Fruit fly (Drosophila melanogaster) whole organism, embryonic: ENCODE results near the gene CG15208.
A peak's percentile ranks its signal among the peaks of the same experiment; 100 is the strongest.

Source experiments
- CG10321 ChIP-seq: fragments of 200-800 bp; sonication (Bioruptor generic); IDR thresholded peaks from 2 replicates; pipeline ENCODE4 v1.3.6; 2022; ENCODE audit warnings: missing biosample characterization, missing genetic modification characterization
- CG10565 ChIP-seq: fragments of 200-800 bp; sonication (Bioruptor generic); optimal IDR thresholded peaks from 3 replicates; lab custom pipeline; 2016; ENCODE audit warnings: missing biosample characterization, mild to moderate bottlenecking, missing genetic modification characterization
- CG12219 ChIP-seq: fragments of 200-800 bp; sonication (Bioruptor generic); optimal IDR thresholded peaks from 3 replicates; lab custom pipeline; 2018; ENCODE audit warnings: missing biosample characterization, mild to moderate bottlenecking, missing genetic modification characterization
- CG13296 ChIP-seq: fragments of 200-800 bp; sonication (Bioruptor generic); optimal IDR thresholded peaks from 3 replicates; lab custom pipeline; 2018; ENCODE audit warnings: missing biosample characterization, mild to moderate bottlenecking, missing genetic modification characterization
- CG1647 ChIP-seq: fragments of 200-800 bp; sonication (Bioruptor generic); optimal IDR thresholded peaks from 3 replicates; lab custom pipeline; 2016; ENCODE audit warnings: missing biosample characterization, missing genetic modification characterization
- CG16813 ChIP-seq: fragments of 200-800 bp; sonication (Bioruptor generic); IDR thresholded peaks from 3 replicates; pipeline ENCODE4 v1.3.6; 2022; ENCODE audit warnings: missing biosample characterization, missing genetic modification characterization; ENCODE audit not compliant: partially characterized antibody
- CG17359 ChIP-seq: fragments of 200-800 bp; sonication (Bioruptor generic); optimal IDR thresholded peaks from 3 replicates; lab custom pipeline; 2018; ENCODE audit warnings: missing biosample characterization, mild to moderate bottlenecking, missing genetic modification characterization, moderate library complexity
- CG18262 ChIP-seq: fragments of 200-800 bp; optimal IDR thresholded peaks from 3 replicates; lab custom pipeline; 2019; ENCODE audit warnings: missing biosample characterization, mild to moderate bottlenecking, missing genetic modification characterization, moderate library complexity
- CG2712 ChIP-seq: fragments of 200-800 bp; optimal IDR thresholded peaks from 3 replicates; lab custom pipeline; 2019; ENCODE audit warnings: missing biosample characterization, mild to moderate bottlenecking, missing genetic modification characterization, moderate library complexity
- CG3065 ChIP-seq: fragments of 200-800 bp; sonication (Bioruptor generic); optimal IDR thresholded peaks from 2 replicates; lab custom pipeline; 2016; ENCODE audit warnings: missing biosample characterization, missing genetic modification characterization
- CG32532 ChIP-seq: fragments of 200-800 bp; sonication (Bioruptor generic); IDR thresholded peaks from 2 replicates; pipeline ENCODE4 v1.3.6; 2022; ENCODE audit warnings: missing biosample characterization, missing genetic modification characterization
- CG34376 ChIP-seq: fragments of 200-800 bp; sonication (Bioruptor generic); optimal IDR thresholded peaks from 2 replicates; lab custom pipeline; 2018; ENCODE audit warnings: missing biosample characterization, mild to moderate bottlenecking, missing genetic modification characterization
- CG4404 ChIP-seq: fragments of 200-800 bp; sonication (Bioruptor generic); IDR thresholded peaks from 2 replicates; pipeline ENCODE4 v1.3.6; 2022; ENCODE audit warnings: missing biosample characterization, missing genetic modification characterization
- CG4424 ChIP-seq: fragments of 200-800 bp; sonication (Bioruptor generic); optimal IDR thresholded peaks from 3 replicates; lab custom pipeline; 2016; ENCODE audit warnings: missing biosample characterization, missing genetic modification characterization
- CG4730 ChIP-seq: fragments of 200-800 bp; sonication (Bioruptor generic); IDR thresholded peaks from 2 replicates; pipeline ENCODE4 v1.3.6; 2022; ENCODE audit warnings: missing biosample characterization, missing genetic modification characterization
- D19B ChIP-seq: fragments of 200-800 bp; sonication (Bioruptor generic); optimal IDR thresholded peaks from 2 replicates; lab custom pipeline; 2017; ENCODE audit warnings: missing biosample characterization, mild to moderate bottlenecking, missing genetic modification characterization
- Dip2 ChIP-seq: fragments of 200-800 bp; sonication (Bioruptor generic); IDR thresholded peaks from 2 replicates; pipeline ENCODE4 v1.3.6; 2022; ENCODE audit warnings: missing biosample characterization, missing genetic modification characterization
- Doc2 ChIP-seq: fragments of 200-800 bp; sonication (Bioruptor generic); IDR thresholded peaks from 2 replicates; pipeline ENCODE4 v1.3.6; 2022; ENCODE audit warnings: missing biosample characterization, missing genetic modification characterization
- Fer3 ChIP-seq: fragments of 200-800 bp; sonication (Bioruptor generic); optimal IDR thresholded peaks from 2 replicates; lab custom pipeline; 2018; ENCODE audit warnings: missing biosample characterization, mild to moderate bottlenecking, missing genetic modification characterization, moderate library complexity
- HLH4C ChIP-seq: fragments of 200-800 bp; sonication (Bioruptor generic); IDR thresholded peaks from 3 replicates; pipeline ENCODE4 v1.3.6; 2022; ENCODE audit warnings: missing biosample characterization, missing genetic modification characterization; ENCODE audit not compliant: partially characterized antibody
- HLH54F ChIP-seq: fragments of 200-800 bp; sonication (Bioruptor generic); optimal IDR thresholded peaks from 3 replicates; lab custom pipeline; 2016; ENCODE audit warnings: missing biosample characterization, missing genetic modification characterization
- Hr51 ChIP-seq, 2 experiments: fragments of 200-800 bp; sonication (Bioruptor generic); optimal IDR thresholded peaks; 2 replicates in 1 of 2; 3 replicates in 1 of 2; lab custom pipeline; 2016 to 2018; ENCODE audit warnings: missing biosample characterization in 2 of 2, missing genetic modification characterization in 2 of 2, mild to moderate bottlenecking in 1 of 2, moderate library complexity in 1 of 2
- Lim3 ChIP-seq: fragments of 200-800 bp; sonication (Bioruptor generic); IDR thresholded peaks from 2 replicates; pipeline ENCODE4 v1.3.6; 2022; ENCODE audit warnings: missing biosample characterization, missing genetic modification characterization
- Mad ChIP-seq: fragments of 200-800 bp; sonication (Bioruptor generic); optimal IDR thresholded peaks from 2 replicates; lab custom pipeline; 2016; ENCODE audit warnings: missing biosample characterization, missing genetic modification characterization
- Pdp1 ChIP-seq, 2 experiments: fragments of 200-800 bp; sonication (Bioruptor generic); optimal IDR thresholded peaks; 3 replicates each; lab custom pipeline; 2016; ENCODE audit warnings: missing biosample characterization in 2 of 2, missing genetic modification characterization in 2 of 2, mild to moderate bottlenecking in 1 of 2, moderate library complexity in 1 of 2
- Sox102F ChIP-seq: fragments of 200-800 bp; sonication (Bioruptor generic); optimal IDR thresholded peaks from 2 replicates; lab custom pipeline; 2018; ENCODE audit warnings: missing biosample characterization, mild to moderate bottlenecking, missing genetic modification characterization, moderate library complexity
- Taf1 ChIP-seq: fragments of 200-800 bp; sonication (Bioruptor generic); IDR thresholded peaks from 2 replicates; pipeline ENCODE4 v1.3.6; 2022; ENCODE audit warnings: missing biosample characterization, missing genetic modification characterization
- Vsx1 ChIP-seq: fragments of 200-800 bp; sonication (Bioruptor generic); optimal IDR thresholded peaks from 2 replicates; lab custom pipeline; 2017; ENCODE audit warnings: missing biosample characterization, mild to moderate bottlenecking, missing genetic modification characterization, missing genetic modification reagents
- YL-1 ChIP-seq: fragments of 200-800 bp; sonication (Bioruptor generic); optimal IDR thresholded peaks from 3 replicates; lab custom pipeline; 2017; ENCODE audit warnings: missing biosample characterization, mild to moderate bottlenecking, missing genetic modification characterization
- ab ChIP-seq: fragments of 200-800 bp; sonication (Bioruptor generic); optimal IDR thresholded peaks from 2 replicates; lab custom pipeline; 2016; ENCODE audit warnings: missing biosample characterization, missing genetic modification characterization
- abd-A ChIP-seq: fragments of 200-800 bp; sonication (Bioruptor generic); optimal IDR thresholded peaks from 3 replicates; lab custom pipeline; 2019; ENCODE audit warnings: missing biosample characterization, mild to moderate bottlenecking, missing genetic modification characterization, moderate library complexity
- amos ChIP-seq: fragments of 200-800 bp; sonication (Bioruptor generic); IDR thresholded peaks from 2 replicates; pipeline ENCODE4 v1.3.6; 2022; ENCODE audit warnings: missing biosample characterization, missing genetic modification characterization; ENCODE audit not compliant: partially characterized antibody
- ato ChIP-seq: fragments of 200-800 bp; sonication (Bioruptor generic); IDR thresholded peaks from 2 replicates; pipeline ENCODE4 v1.3.6; 2022; ENCODE audit warnings: missing biosample characterization, missing genetic modification characterization; ENCODE audit not compliant: partially characterized antibody
- br ChIP-seq: fragments of >200 bp; optimal IDR thresholded peaks from 2 replicates; lab custom pipeline; 2017
- bsh ChIP-seq, 2 experiments: fragments of 200-800 bp; sonication (Bioruptor generic); optimal IDR thresholded peaks; 2 replicates each; lab custom pipeline; 2017 to 2018; ENCODE audit warnings: mild to moderate bottlenecking in 2 of 2, missing biosample characterization in 2 of 2, missing genetic modification characterization in 2 of 2, moderate library complexity in 1 of 2
- gcm2 ChIP-seq: fragments of 200-800 bp; sonication (Bioruptor generic); optimal IDR thresholded peaks from 2 replicates; lab custom pipeline; 2016; ENCODE audit warnings: missing biosample characterization, missing genetic modification characterization
- insv ChIP-seq, 2 experiments: fragments of 200-800 bp; sonication (Bioruptor generic); optimal IDR thresholded peaks; 3 replicates each; lab custom pipeline; 2016 to 2018; ENCODE audit warnings: missing biosample characterization in 2 of 2, missing genetic modification characterization in 2 of 2
- jumu ChIP-seq: fragments of 200-800 bp; sonication (Bioruptor generic); optimal IDR thresholded peaks from 3 replicates; lab custom pipeline; 2016; ENCODE audit warnings: missing biosample characterization, missing genetic modification characterization
- lab ChIP-seq: fragments of 200-800 bp; sonication (Bioruptor generic); optimal IDR thresholded peaks from 3 replicates; lab custom pipeline; 2017; ENCODE audit warnings: missing biosample characterization, missing genetic modification characterization, mild to moderate bottlenecking, moderate library complexity, missing genetic modification reagents
- maf-S ChIP-seq: fragments of 200-800 bp; sonication (Bioruptor generic); optimal IDR thresholded peaks from 2 replicates; lab custom pipeline; 2016; ENCODE audit warnings: missing biosample characterization, missing genetic modification characterization
- otp ChIP-seq: fragments of 200-800 bp; sonication (Bioruptor generic); IDR thresholded peaks from 3 replicates; pipeline ENCODE4, ENCODE4 v1.3.6; 2022; ENCODE audit warnings: missing biosample characterization, missing genetic modification characterization
- pzg ChIP-seq: fragments of 200-800 bp; sonication (Bioruptor generic); optimal IDR thresholded peaks from 3 replicates; lab custom pipeline; 2018; ENCODE audit warnings: missing biosample characterization, mild to moderate bottlenecking, missing genetic modification characterization, moderate library complexity
- run ChIP-seq: fragments of 200-800 bp; sonication (Bioruptor generic); optimal IDR thresholded peaks from 3 replicates; lab custom pipeline; 2018; ENCODE audit warnings: missing biosample characterization, mild to moderate bottlenecking, missing genetic modification characterization
- sna ChIP-seq: fragments of 200-800 bp; sonication (Bioruptor generic); IDR thresholded peaks from 2 replicates; pipeline ENCODE4 v1.3.6; 2022; ENCODE audit warnings: missing biosample characterization, missing genetic modification characterization; ENCODE audit not compliant: partially characterized antibody
- sob ChIP-seq: fragments of 200-800 bp; sonication (Bioruptor generic); IDR thresholded peaks from 2 replicates; pipeline ENCODE4 v1.3.6; 2022; ENCODE audit warnings: missing biosample characterization, missing genetic modification characterization
- tap ChIP-seq: fragments of 200-800 bp; optimal IDR thresholded peaks from 3 replicates; lab custom pipeline; 2019; ENCODE audit warnings: missing biosample characterization, mild to moderate bottlenecking, missing genetic modification characterization, moderate library complexity
- tin ChIP-seq: fragments of 200-800 bp; sonication (Bioruptor generic); optimal IDR thresholded peaks from 3 replicates; lab custom pipeline; 2016; ENCODE audit warnings: missing biosample characterization, missing genetic modification characterization
- trem ChIP-seq: fragments of 200-800 bp; optimal IDR thresholded peaks from 3 replicates; lab custom pipeline; 2019; ENCODE audit warnings: missing biosample characterization, mild to moderate bottlenecking, missing genetic modification characterization, moderate library complexity
- tup ChIP-seq: fragments of 200-800 bp; sonication (Bioruptor generic); optimal IDR thresholded peaks from 2 replicates; lab custom pipeline; 2016; ENCODE audit warnings: missing biosample characterization, mild to moderate bottlenecking, missing genetic modification characterization, moderate library complexity
- yki ChIP-seq: fragments of >200 bp; optimal IDR thresholded peaks from 3 replicates; lab custom pipeline; 2018

CG15208 gene

dm6 chrX:10936599-10936998 lies 36.8 kb downstream of the CG15208 start (continued):
- TF ChIP-seq CG3065 (peak; percentile 25), jumu (GFP tag; lab: Kevin White, UChicago) (peak; percentile 73), abd-A (peak; percentile 63), CG13296 (GFP tag; lab: Kevin White, UChicago) (peak; percentile 88), Hr51 (GFP tag; optimal IDR thresholded peaks at IDR 0.05; lab: Kevin White, UChicago) (peak; percentile 49 to 92), CG16813 (GFP tag; lab: Robert Waterston, UW) (no peak), ab (no peak), pzg (GFP tag; lab: Kevin White, UChicago) (no peak), D19B (GFP tag; lab: Kevin White, UChicago) (peak; percentile 30), Lim3 (peak; percentile 55; the same call in 1 of the 2 replicates), CG12219 (GFP tag; lab: Kevin White, UChicago) (peak; percentile 82), run (tag; lab: Kevin White, UChicago) (peak; percentile 76), otp (GFP tag; lab: Robert Waterston, UW) (peak; percentile 67; the same call in 2 of the 3 replicates), Sox102F (peak; percentile 91), tup (GFP tag; lab: Kevin White, UChicago) (peak; percentile 26), gcm2 (GFP tag; lab: Kevin White, UChicago) (peak; percentile 7), tap (tag; lab: Kevin White, UChicago) (peak; percentile 89), sna (GFP tag; lab: Robert Waterston, UW) (no peak), Taf1 (GFP tag; lab: Robert Waterston, UW) (peak; percentile 68; the same call in 1 of the 2 replicates), yki (no peak), Mad (GFP tag; lab: Kevin White, UChicago) (peak; percentile 73), bsh (GFP tag; optimal IDR thresholded peaks at IDR 0.05; lab: Kevin White, UChicago) (peak in 1 of 2 experiments; percentile 89), CG17359 (peak; percentile 92), CG34376 (GFP tag; lab: Kevin White, UChicago) (peak; percentile 60), lab (GFP tag; lab: Kevin White, UChicago) (peak; percentile 90), Vsx1 (GFP tag; lab: Kevin White, UChicago) (peak; percentile 61), HLH54F (GFP tag; lab: Kevin White, UChicago) (peak; percentile 70), CG32532 (GFP tag; lab: Robert Waterston, UW) (peak; percentile 83), Dip2 (GFP tag; lab: Robert Waterston, UW) (peak; percentile 36; the same call in 1 of the 2 replicates), trem (tag; lab: Kevin White, UChicago) (peak; percentile 58), insv (GFP tag; optimal IDR thresholded peaks at IDR 0.05; lab: Kevin White, UChicago) (peak in 1 of 2 experiments; percentile 17), br (lab: Kevin White, UChicago) (no peak), tin (peak; percentile 79), sob (GFP tag; lab: Robert Waterston, UW) (peak; percentile 86), CG4730 (GFP tag; lab: Robert Waterston, UW) (peak; percentile 68), CG1647 (GFP tag; lab: Kevin White, UChicago) (peak; percentile 75), CG4404 (GFP tag; lab: Robert Waterston, UW) (peak; percentile 55), amos (GFP tag; lab: Robert Waterston, UW) (no peak), CG10321 (GFP tag; lab: Robert Waterston, UW) (peak; percentile 36; the same call in 1 of the 2 replicates), Doc2 (no peak), ato (GFP tag; lab: Robert Waterston, UW) (no peak), CG2712 (tag; lab: Kevin White, UChicago) (peak; percentile 84), Fer3 (tag; lab: Kevin White, UChicago) (peak; percentile 86), YL-1 (GFP tag; lab: Kevin White, UChicago) (peak; percentile 13), Pdp1 (GFP tag; optimal IDR thresholded peaks at IDR 0.05; lab: Kevin White, UChicago) (peak; percentile 78 to 82), maf-S (GFP tag; lab: Kevin White, UChicago) (peak; percentile 71), CG18262 (tag; lab: Kevin White, UChicago) (peak; percentile 78), CG4424 (GFP tag; lab: Kevin White, UChicago) (peak; percentile 83), CG10565 (GFP tag; lab: Kevin White, UChicago) (peak; percentile 9), HLH4C (GFP tag; lab: Robert Waterston, UW) (no peak)
